Worm (Caenorhabditis elegans): Measurements from ENCODE around the gene T03F6.3.

Gene T03F6.3

ce11 chrIII:13380881-13381280 is 8.3 kb upstream of the T03F6.3 start:
- peak; percentile 96 for TF ChIP-seq elt-1 (tag; optimal IDR thresholded peaks at IDR 0.05)
- TF ChIP-seq unc-62 (GFP tag; optimal IDR thresholded peaks at IDR 0.05): no peak

DNA sequence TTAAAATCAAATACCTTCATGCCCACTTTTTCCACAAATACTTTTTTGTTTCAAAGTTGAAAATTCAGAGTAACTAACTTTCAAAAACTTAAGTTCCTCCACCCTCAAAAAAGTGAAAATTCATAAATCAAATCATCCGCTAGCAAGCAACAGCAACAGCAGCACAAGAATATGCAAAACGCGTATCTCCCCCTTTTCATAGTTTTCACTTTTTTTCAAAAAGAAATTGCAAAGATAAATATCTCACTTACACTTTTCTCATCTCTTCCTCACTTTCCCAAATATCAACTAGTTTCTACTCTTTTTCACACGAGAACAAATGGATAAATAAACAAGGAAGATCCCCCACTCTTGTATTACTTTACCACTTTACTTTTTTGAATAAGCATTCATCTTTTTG is 7.5 kb upstream of the T03F6.3 start:
- no peak for TF ChIP-seq R02D3.7 (tag; optimal IDR thresholded peaks at IDR 0.05)
- TF ChIP-seq pha-4 (tag; optimal IDR thresholded peaks at IDR 0.05): peak; percentile 7

DNA sequence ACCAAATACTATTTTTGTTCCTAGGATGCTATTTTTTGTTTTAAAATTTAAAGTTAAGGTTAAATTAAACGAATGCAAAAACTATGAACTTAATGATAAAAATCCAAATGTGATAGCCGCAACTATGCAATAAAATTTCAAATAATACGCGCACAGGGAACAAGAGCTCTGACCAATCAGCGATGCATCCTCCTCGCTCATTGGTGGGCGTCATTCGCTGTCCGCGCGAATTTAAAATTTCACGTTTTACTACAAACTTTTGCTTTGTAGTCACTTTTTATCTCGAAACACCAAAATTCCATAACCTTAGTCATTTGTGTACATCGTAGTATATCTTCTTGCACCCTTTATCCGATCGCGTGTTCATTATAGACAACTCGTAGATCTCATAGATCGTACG is 6.0 kb upstream of the T03F6.3 start:
- TF ChIP-seq lsy-12 (tag; optimal IDR thresholded peaks at IDR 0.05) (no peak), aly-2 (tag; optimal IDR thresholded peaks at IDR 0.05) (no peak), ceh-16 (tag; optimal IDR thresholded peaks at IDR 0.05) (no peak), ceh-9 (tag; optimal IDR thresholded peaks at IDR 0.05) (no peak), nhr-67 (tag; optimal IDR thresholded peaks at IDR 0.05) (no peak), pqm-1 (tag; optimal IDR thresholded peaks at IDR 0.05) (no peak), ceh-82 (tag; optimal IDR thresholded peaks at IDR 0.05) (no peak), ztf-11 (tag; optimal IDR thresholded peaks at IDR 0.05) (no peak), egl-5 (tag; optimal IDR thresholded peaks at IDR 0.05) (no peak), fkh-2 (tag; optimal IDR thresholded peaks at IDR 0.05) (no peak), snpc-4 (tag; optimal IDR thresholded peaks at IDR 0.05) (no peak)

ce11 chrIII:13385850-13386249 is 3.3 kb upstream of the T03F6.3 start, which contains the start of gene T03F6.4:
TSS of gene T03F6.4 (plus strand) at chrIII:13386150.
- no peak for TF ChIP-seq elt-2 (tag; optimal IDR thresholded peaks at IDR 0.05)
- TF ChIP-seq ztf-4 (tag; optimal IDR thresholded peaks at IDR 0.05): no peak
- no peak for TF ChIP-seq R02D3.7 (tag; optimal IDR thresholded peaks at IDR 0.05)
- TF ChIP-seq elt-3 (tag; optimal IDR thresholded peaks at IDR 0.05): no peak
- no peak for TF ChIP-seq nhr-77 (tag; optimal IDR thresholded peaks at IDR 0.05)
- no peak for TF ChIP-seq nhr-25 (tag; optimal IDR thresholded peaks at IDR 0.05)
- no peak for TF ChIP-seq fkh-2 (tag; optimal IDR thresholded peaks at IDR 0.05)
- no peak for TF ChIP-seq lsy-12 (tag; optimal IDR thresholded peaks at IDR 0.05)
- TF ChIP-seq ZK546.5 (tag; optimal IDR thresholded peaks at IDR 0.05): no peak
- TF ChIP-seq ceh-28 (tag; optimal IDR thresholded peaks at IDR 0.05): no peak
- no peak for TF ChIP-seq jun-1 (tag; optimal IDR thresholded peaks at IDR 0.05)
- no peak for TF ChIP-seq mml-1 (tag; optimal IDR thresholded peaks at IDR 0.05)
- no peak for TF ChIP-seq zag-1 (tag; optimal IDR thresholded peaks at IDR 0.05)
- no peak for TF ChIP-seq eor-1 (tag; optimal IDR thresholded peaks at IDR 0.05)
- no peak for TF ChIP-seq lin-15B (tag; optimal IDR thresholded peaks at IDR 0.05)
- no peak for TF ChIP-seq ama-1 (optimal IDR thresholded peaks at IDR 0.05)
- TF ChIP-seq ztf-11 (tag; optimal IDR thresholded peaks at IDR 0.05): no peak
- no peak for TF ChIP-seq pqm-1 (tag; optimal IDR thresholded peaks at IDR 0.05)
- no peak for TF ChIP-seq nhr-28 (tag; optimal IDR thresholded peaks at IDR 0.05)

DNA sequence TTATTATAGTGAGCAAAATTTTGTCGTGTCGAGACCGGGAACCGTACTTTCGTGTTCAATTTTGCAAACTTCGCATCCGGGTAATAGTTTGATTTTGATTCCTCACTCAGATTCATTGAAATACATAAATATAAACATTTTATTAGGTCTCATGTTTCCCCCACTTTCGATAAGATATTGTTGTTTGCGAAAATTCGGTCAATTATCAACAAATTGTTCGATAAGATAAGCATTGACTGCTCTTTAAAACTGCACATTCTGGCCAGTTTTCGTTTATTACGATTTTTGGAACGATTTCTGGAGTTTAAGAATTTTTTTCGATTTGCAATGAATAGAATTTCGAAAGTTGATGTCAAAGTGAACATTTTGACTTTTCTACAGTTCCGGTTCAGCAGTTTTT is 574 bp upstream of the T03F6.3 start:
- TF ChIP-seq egl-27 (tag; optimal IDR thresholded peaks at IDR 0.05) (no peak), eor-1 (tag; optimal IDR thresholded peaks at IDR 0.05) (no peak), aly-2 (tag; optimal IDR thresholded peaks at IDR 0.05) (no peak), ceh-28 (tag; optimal IDR thresholded peaks at IDR 0.05) (no peak), snpc-4 (tag; optimal IDR thresholded peaks at IDR 0.05) (no peak), nhr-76 (tag; optimal IDR thresholded peaks at IDR 0.05) (no peak), elt-2 (tag; optimal IDR thresholded peaks at IDR 0.05) (peak; percentile 85), mdl-1 (tag; optimal IDR thresholded peaks at IDR 0.05) (no peak), ceh-82 (tag; optimal IDR thresholded peaks at IDR 0.05) (no peak), pha-4 (tag; optimal IDR thresholded peaks at IDR 0.05) (peak; percentile 47), nhr-28 (tag; optimal IDR thresholded peaks at IDR 0.05) (no peak), nhr-67 (tag; optimal IDR thresholded peaks at IDR 0.05) (no peak), ama-1 (optimal IDR thresholded peaks at IDR 0.05) (no peak), fos-1 (tag; optimal IDR thresholded peaks at IDR 0.05) (no peak)

- TF ChIP-seq nhr-43 (tag; optimal IDR thresholded peaks at IDR 0.05; ENCODE audit: poor library complexity, severe bottlenecking): no peak
- TF ChIP-seq pqm-1 (tag; optimal IDR thresholded peaks at IDR 0.05): no peak
- TF ChIP-seq nhr-67 (tag; optimal IDR thresholded peaks at IDR 0.05): no peak
- no peak for TF ChIP-seq ztf-11 (tag; optimal IDR thresholded peaks at IDR 0.05)
- no peak for TF ChIP-seq lin-15B (tag; optimal IDR thresholded peaks at IDR 0.05)
- no peak for TF ChIP-seq nhr-237 (tag; optimal IDR thresholded peaks at IDR 0.05)
- TF ChIP-seq mml-1 (tag; optimal IDR thresholded peaks at IDR 0.05): no peak
- TF ChIP-seq ceh-16 (tag; optimal IDR thresholded peaks at IDR 0.05): no peak
- TF ChIP-seq elt-2 (tag; optimal IDR thresholded peaks at IDR 0.05): no peak
- no peak for TF ChIP-seq ZK546.5 (tag; optimal IDR thresholded peaks at IDR 0.05)
- TF ChIP-seq unc-62 (GFP tag; optimal IDR thresholded peaks at IDR 0.05): no peak
- no peak for TF ChIP-seq elt-3 (tag; optimal IDR thresholded peaks at IDR 0.05)
- no peak for TF ChIP-seq mdl-1 (tag; optimal IDR thresholded peaks at IDR 0.05)
- TF ChIP-seq nfya-1 (tag; optimal IDR thresholded peaks at IDR 0.05; ENCODE audit: insufficient read depth): no peak
- TF ChIP-seq egl-5 (tag; optimal IDR thresholded peaks at IDR 0.05): no peak
- TF ChIP-seq tbx-2 (tag; optimal IDR thresholded peaks at IDR 0.05): no peak
- TF ChIP-seq ceh-9 (tag; optimal IDR thresholded peaks at IDR 0.05): no peak
These were observed 1.6 kb downstream of the T03F6.3 start for ce11 chrIII:13390789-13391188.
